Worm (Caenorhabditis elegans): ENCODE measurements around the gene col-124.

The col-124 gene

ce11 chrIV:10191498-10191897 lies 24.8 kb upstream of the col-124 start:
- TF ChIP-seq fkh-10 (GFP tag; optimal IDR thresholded peaks at IDR 0.05) (peak; percentile 84), ztf-4 (tag; optimal IDR thresholded peaks at IDR 0.05) (no peak)

- TF ChIP-seq unc-39 (tag; optimal IDR thresholded peaks at IDR 0.05), result no peak
These were observed 21.9 kb upstream of the col-124 start, which contains the start of gene ptrg-1 for ce11 chrIV:10194345-10194744. Gene ptrg-1, minus strand, starts transcription at chrIV:10194445.

- TF ChIP-seq ceh-82 (tag; optimal IDR thresholded peaks at IDR 0.05), result no peak
- TF ChIP-seq lin-15B (tag; optimal IDR thresholded peaks at IDR 0.05), result peak; percentile 57
- TF ChIP-seq snpc-4 (tag; optimal IDR thresholded peaks at IDR 0.05), result peak; percentile 29
These were observed 18.9 kb upstream of the col-124 start, which contains the start of gene gon-4 for ce11 chrIV:10197317-10197867. Gene gon-4, plus strand, starts transcription at chrIV:10197817.

- no peak for TF ChIP-seq nhr-25 (tag; optimal IDR thresholded peaks at IDR 0.05)
These were observed 10.1 kb upstream of the col-124 start, which contains the start of gene K04D7.6 for ce11 chrIV:10206182-10206581. Gene K04D7.6, minus strand, starts transcription at chrIV:10206282.

- TF ChIP-seq nhr-28 (tag; optimal IDR thresholded peaks at IDR 0.05) (no peak), elt-1 (tag; optimal IDR thresholded peaks at IDR 0.05) (no peak), fkh-2 (tag; optimal IDR thresholded peaks at IDR 0.05) (no peak), ceh-82 (tag; optimal IDR thresholded peaks at IDR 0.05) (no peak), hmg-11 (tag; optimal IDR thresholded peaks at IDR 0.05) (no peak)
These were observed 1.4 kb upstream of the col-124 start, which contains the start of gene abt-1 for ce11 chrIV:10214811-10215210. Gene abt-1, minus strand, starts transcription at chrIV:10214911.

- no peak for TF ChIP-seq tbx-2 (tag; optimal IDR thresholded peaks at IDR 0.05)
- no peak for TF ChIP-seq jun-1 (tag; optimal IDR thresholded peaks at IDR 0.05)
- TF ChIP-seq ceh-16 (tag; optimal IDR thresholded peaks at IDR 0.05), result no peak
- TF ChIP-seq ceh-28 (tag; optimal IDR thresholded peaks at IDR 0.05), result no peak
- no peak for TF ChIP-seq nhr-23 (tag; optimal IDR thresholded peaks at IDR 0.05)
- no peak for TF ChIP-seq ama-1 (optimal IDR thresholded peaks at IDR 0.05)
- TF ChIP-seq egl-5 (tag; optimal IDR thresholded peaks at IDR 0.05), result no peak
- TF ChIP-seq egl-27 (tag; optimal IDR thresholded peaks at IDR 0.05), result no peak
- TF ChIP-seq sea-2 (GFP tag; optimal IDR thresholded peaks at IDR 0.05), result no peak
- TF ChIP-seq R02D3.7 (tag; optimal IDR thresholded peaks at IDR 0.05), result no peak
- TF ChIP-seq unc-62 (GFP tag; optimal IDR thresholded peaks at IDR 0.05), result no peak
- no peak for TF ChIP-seq elt-3 (tag; optimal IDR thresholded peaks at IDR 0.05)
- TF ChIP-seq mml-1 (tag; optimal IDR thresholded peaks at IDR 0.05), result no peak
- TF ChIP-seq nhr-43 (tag; optimal IDR thresholded peaks at IDR 0.05; ENCODE audit: poor library complexity, severe bottlenecking), result no peak
- TF ChIP-seq nhr-12 (tag; optimal IDR thresholded peaks at IDR 0.05), result no peak
- TF ChIP-seq nhr-237 (tag; optimal IDR thresholded peaks at IDR 0.05), result no peak
- no peak for TF ChIP-seq ceh-82 (tag; optimal IDR thresholded peaks at IDR 0.05)
These were observed 858 bp upstream of the col-124 start for ce11 chrIV:10215393-10215792.

- TF ChIP-seq elt-3 (tag; optimal IDR thresholded peaks at IDR 0.05) (no peak), jun-1 (tag; optimal IDR thresholded peaks at IDR 0.05) (no peak), ceh-16 (tag; optimal IDR thresholded peaks at IDR 0.05) (no peak), fos-1 (tag; optimal IDR thresholded peaks at IDR 0.05) (no peak), ceh-28 (tag; optimal IDR thresholded peaks at IDR 0.05) (no peak)
These were observed 549 bp downstream of the col-124 start for ce11 chrIV:10216704-10217296.

- TF ChIP-seq ztf-11 (tag; optimal IDR thresholded peaks at IDR 0.05) (no peak), tbx-2 (tag; optimal IDR thresholded peaks at IDR 0.05) (no peak), fkh-2 (tag; optimal IDR thresholded peaks at IDR 0.05) (no peak), ZK546.5 (tag; optimal IDR thresholded peaks at IDR 0.05) (no peak), ceh-28 (tag; optimal IDR thresholded peaks at IDR 0.05) (no peak), nhr-25 (tag; optimal IDR thresholded peaks at IDR 0.05) (no peak), ceh-82 (tag; optimal IDR thresholded peaks at IDR 0.05) (no peak), nhr-11 (tag; optimal IDR thresholded peaks at IDR 0.05) (no peak), nhr-77 (tag; optimal IDR thresholded peaks at IDR 0.05) (no peak), nfya-1 (tag; optimal IDR thresholded peaks at IDR 0.05; ENCODE audit: insufficient read depth) (no peak), nhr-76 (tag; optimal IDR thresholded peaks at IDR 0.05) (no peak), mml-1 (tag; optimal IDR thresholded peaks at IDR 0.05) (no peak), R02D3.7 (tag; optimal IDR thresholded peaks at IDR 0.05) (no peak), eor-1 (tag; optimal IDR thresholded peaks at IDR 0.05) (no peak), snpc-4 (tag; optimal IDR thresholded peaks at IDR 0.05) (no peak)
These were observed 3.0 kb downstream of the col-124 start, which contains the start of gene qns-1 for ce11 chrIV:10219208-10219607. Gene qns-1, minus strand, starts transcription at chrIV:10219308.
